Worm (Caenorhabditis elegans): ENCODE results near the gene sec-31.

Gene sec-31

ce11 chrIV:11403288-11403991, 31.8 kb upstream of the sec-31 start, which contains the start of the genes memi-3 and cyp-31A2:
Gene memi-3 (minus strand): TSS chrIV:11403338.
Gene cyp-31A2 (plus strand): TSS chrIV:11403961.
- TF ChIP-seq dpl-1 (GFP tag; optimal IDR thresholded peaks at IDR 0.05), result peak; percentile 50
- TF ChIP-seq xnd-1 (tag; optimal IDR thresholded peaks at IDR 0.05), result peak; percentile 80
- peak; percentile 45 for TF ChIP-seq lin-54 (GFP tag; optimal IDR thresholded peaks at IDR 0.05)
- TF ChIP-seq madf-6 (GFP tag; IDR thresholded peaks at IDR 0.05), result peak; percentile 86
- peak; percentile 39; the same call in 1 of the 2 replicates for TF ChIP-seq D2030.7 (GFP tag; IDR thresholded peaks at IDR 0.05)
- TF ChIP-seq let-526 (GFP tag; IDR thresholded peaks at IDR 0.05), result no peak
- peak; percentile 5; the same call in 1 of the 2 replicates for TF ChIP-seq madf-8 (GFP tag; conservative IDR thresholded peaks at IDR 0.05)
- TF ChIP-seq lsl-1 (GFP tag; optimal IDR thresholded peaks at IDR 0.05), result peak; percentile 82
- peak; percentile 76 for TF ChIP-seq efl-1 (GFP tag; optimal IDR thresholded peaks at IDR 0.05)
- peak; percentile 87 for TF ChIP-seq F33H1.4 (GFP tag; IDR thresholded peaks at IDR 0.05)
- TF ChIP-seq ceh-91 (GFP tag; IDR thresholded peaks at IDR 0.05), result peak; percentile 40; the same call in 1 of the 2 replicates
- no peak for TF ChIP-seq F52B5.7 (tag; optimal IDR thresholded peaks at IDR 0.05)
- no peak for TF ChIP-seq lag-1 (GFP tag; IDR thresholded peaks at IDR 0.05)
- peak; percentile 39 for TF ChIP-seq unc-130 (GFP tag; optimal IDR thresholded peaks at IDR 0.05)
- no peak for TF ChIP-seq mcd-1 (GFP tag; IDR thresholded peaks at IDR 0.05)
- no peak for TF ChIP-seq Y53F4B.3 (GFP tag; IDR thresholded peaks at IDR 0.05)
- no peak for TF ChIP-seq snpc-4 (GFP tag; optimal IDR thresholded peaks at IDR 0.05)
- peak in 1 of 4 experiments; percentile 7 for TF ChIP-seq snpc-4 (tag; optimal IDR thresholded peaks at IDR 0.05)
- no peak for TF ChIP-seq hlh-12 (tag; optimal IDR thresholded peaks at IDR 0.05)

ce11 chrIV:11401482-11401881, 29.9 kb upstream of the sec-31 start:
- TF ChIP-seq rcor-1 (GFP tag; IDR thresholded peaks at IDR 0.05) (peak; percentile 35), lin-26 (GFP tag; IDR thresholded peaks at IDR 0.05) (peak; percentile 94), B0261.1 (tag; optimal IDR thresholded peaks at IDR 0.05) (no peak), chd-7 (tag; optimal IDR thresholded peaks at IDR 0.05) (no peak), ztf-25 (GFP tag; IDR thresholded peaks at IDR 0.05) (0 out of 2 replicates have a peak, but pooled peaks have one; percentile 26), zim-3 (tag; optimal IDR thresholded peaks at IDR 0.05) (no peak), Y67H2A.10 (GFP tag; conservative IDR thresholded peaks at IDR 0.05) (no peak), C17E4.6 (GFP tag; IDR thresholded peaks at IDR 0.05) (peak; percentile 57; the same call in 1 of the 2 replicates), F33H1.4 (GFP tag; IDR thresholded peaks at IDR 0.05) (0 out of 2 replicates have a peak, but pooled peaks have one; percentile 23), cebp-2 (GFP tag; IDR thresholded peaks at IDR 0.05) (no peak), Y79H2A.3 (GFP tag; conservative IDR thresholded peaks at IDR 0.05) (peak; percentile 46; the same call in 1 of the 2 replicates), T07F8.4 (tag; optimal IDR thresholded peaks at IDR 0.05) (no peak), pbrm-1 (GFP tag; IDR thresholded peaks at IDR 0.05) (peak; percentile 33; the same call in 1 of the 2 replicates), F55B11.4 (tag; optimal IDR thresholded peaks at IDR 0.05; ENCODE audit: borderline replicate concordance, insufficient read depth) (no peak), hmg-20 (GFP tag; IDR thresholded peaks at IDR 0.05) (no peak), rec-8 (tag; optimal IDR thresholded peaks at IDR 0.05) (no peak), ztf-3 (GFP tag; optimal IDR thresholded peaks at IDR 0.05) (no peak), lag-1 (GFP tag; IDR thresholded peaks at IDR 0.05) (no peak), zfh-2 (GFP tag; conservative IDR thresholded peaks at IDR 0.05) (no peak), pha-4 (tag; optimal IDR thresholded peaks at IDR 0.05) (no peak), C06A6.2 (GFP tag; conservative IDR thresholded peaks at IDR 0.05) (no peak), lin-54 (GFP tag; optimal IDR thresholded peaks at IDR 0.05) (peak; percentile 26), D2030.7 (GFP tag; IDR thresholded peaks at IDR 0.05) (peak; percentile 45; the same call in 1 of the 2 replicates), nhr-27 (tag; optimal IDR thresholded peaks at IDR 0.05) (no peak), mel-28 (tag; optimal IDR thresholded peaks at IDR 0.05; ENCODE audit: borderline replicate concordance) (no peak), K11D2.4 (GFP tag; IDR thresholded peaks at IDR 0.05) (no peak), attf-6 (GFP tag; IDR thresholded peaks at IDR 0.05) (peak; percentile 56), ztf-18 (tag; optimal IDR thresholded peaks at IDR 0.05) (no peak), mes-4 (tag; optimal IDR thresholded peaks at IDR 0.05) (no peak), madf-8 (GFP tag; conservative IDR thresholded peaks at IDR 0.05) (no peak), die-1 (tag; optimal IDR thresholded peaks at IDR 0.05) (no peak), hrde-1 (tag; optimal IDR thresholded peaks at IDR 0.05; ENCODE audit: borderline replicate concordance) (peak; percentile 93)

Measured in whole organism, young adult.